Worm (Caenorhabditis elegans) whole organism, L2 larva: ENCODE measurements around the gene endu-2.

Experiments
- lin-39 ChIP-seq: fragments of 150-350 bp; optimal IDR thresholded peaks from 2 replicates; lab custom pipeline; 2014; ENCODE audit warnings: missing biosample characterization, missing genetic modification reagents, missing genetic modification characterization
- mbf-1 ChIP-seq: sonication (generic microtip); optimal IDR thresholded peaks from 2 replicates; lab custom pipeline; 2017; ENCODE audit warnings: missing biosample characterization, missing genetic modification characterization
- mdl-1 ChIP-seq, 2 experiments: fragments of 150-350 bp in 1 of 2; sonication (generic microtip) in 1 of 2; optimal IDR thresholded peaks; 2 replicates each; lab custom pipeline; 2017; ENCODE audit warnings: missing biosample characterization in 2 of 2, missing genetic modification characterization in 2 of 2
- nhr-12 ChIP-seq: fragments of 150-350 bp; optimal IDR thresholded peaks from 2 replicates; lab custom pipeline; 2014; ENCODE audit warnings: missing biosample characterization, missing genetic modification characterization
- nhr-237 ChIP-seq: fragments of 150-350 bp; optimal IDR thresholded peaks from 2 replicates; lab custom pipeline; 2014; ENCODE audit warnings: missing biosample characterization, missing genetic modification characterization
- unc-39 ChIP-seq: fragments of 150-350 bp; optimal IDR thresholded peaks from 2 replicates; lab custom pipeline; 2014; ENCODE audit warnings: missing biosample characterization, missing genetic modification characterization

ce11 chrX:8203684-8204083 lies 38.4 kb upstream of the endu-2 start, which contains the start of gene C17H11.6:
- TF ChIP-seq nhr-237 (tag; lab: Kevin White, UChicago) = no peak
- no peak for TF ChIP-seq mdl-1 (tag; optimal IDR thresholded peaks at IDR 0.05; lab: Kevin White, UChicago)
- no peak for TF ChIP-seq unc-39
- TF ChIP-seq lin-39 (tag; lab: Kevin White, UChicago) = no peak
- no peak for TF ChIP-seq mbf-1 (tag; lab: Kevin White, UChicago)
- no peak for TF ChIP-seq nhr-12 (tag; lab: Kevin White, UChicago)
